Fruit fly (Drosophila melanogaster) whole organism, embryonic: Measurements from ENCODE around the gene CG2540.

Experiments
- ATbp ChIP-seq: fragments of 200-800 bp; sonication (Bioruptor generic); optimal IDR thresholded peaks from 2 replicates; lab custom pipeline; 2017; ENCODE audit warnings: missing biosample characterization, mild to moderate bottlenecking, missing genetic modification characterization, missing genetic modification reagents
- Adf1 ChIP-seq: fragments of 200-800 bp; sonication (Bioruptor generic); IDR thresholded peaks from 2 replicates; pipeline ENCODE4 v1.3.6; 2022; ENCODE audit warnings: missing biosample characterization, missing genetic modification characterization
- Bteb2 ChIP-seq: fragments of 200-800 bp; sonication (Bioruptor generic); optimal IDR thresholded peaks from 2 replicates; lab custom pipeline; 2016; ENCODE audit warnings: missing biosample characterization, missing genetic modification characterization
- C15 ChIP-seq: fragments of 200-800 bp; sonication (Bioruptor generic); IDR thresholded peaks from 3 replicates; pipeline ENCODE4 v1.3.6; 2022; ENCODE audit warnings: missing biosample characterization, missing genetic modification characterization
- CG10267 ChIP-seq: fragments of 200-800 bp; sonication (Bioruptor generic); optimal IDR thresholded peaks from 2 replicates; lab custom pipeline; 2018; ENCODE audit warnings: missing biosample characterization, mild to moderate bottlenecking, missing genetic modification characterization, moderate library complexity
- CG10431 ChIP-seq: fragments of 200-800 bp; sonication (Bioruptor generic); optimal IDR thresholded peaks from 3 replicates; lab custom pipeline; 2018; ENCODE audit warnings: missing biosample characterization, mild to moderate bottlenecking, missing genetic modification characterization
- CG10565 ChIP-seq: fragments of 200-800 bp; sonication (Bioruptor generic); optimal IDR thresholded peaks from 3 replicates; lab custom pipeline; 2016; ENCODE audit warnings: missing biosample characterization, mild to moderate bottlenecking, missing genetic modification characterization
- CG11085 ChIP-seq: fragments of 200-800 bp; sonication (Bioruptor generic); IDR thresholded peaks from 2 replicates; pipeline ENCODE4 v1.3.6; 2022; ENCODE audit warnings: missing biosample characterization, missing genetic modification characterization
- CG12769 ChIP-seq: fragments of 200-800 bp; sonication (Bioruptor generic); optimal IDR thresholded peaks from 2 replicates; lab custom pipeline; 2019; ENCODE audit warnings: missing biosample characterization, mild to moderate bottlenecking, missing genetic modification characterization, moderate library complexity
- CG13287 ChIP-seq: fragments of 200-800 bp; sonication (Bioruptor generic); IDR thresholded peaks from 2 replicates; pipeline ENCODE4 v1.3.6; 2022; ENCODE audit warnings: missing biosample characterization, missing genetic modification characterization; ENCODE audit not compliant: partially characterized antibody
- CG17912 ChIP-seq: fragments of 200-800 bp; sonication (Bioruptor generic); optimal IDR thresholded peaks from 2 replicates; lab custom pipeline; 2018; ENCODE audit warnings: missing biosample characterization, mild to moderate bottlenecking, missing genetic modification characterization
- CG18011 ChIP-seq: fragments of 200-800 bp; sonication (Bioruptor generic); optimal IDR thresholded peaks from 2 replicates; lab custom pipeline; 2017; ENCODE audit warnings: missing biosample characterization, missing genetic modification characterization, mild to moderate bottlenecking, moderate library complexity, missing genotype
- CG18599 ChIP-seq: fragments of 200-800 bp; sonication (Bioruptor generic); optimal IDR thresholded peaks from 3 replicates; lab custom pipeline; 2017; ENCODE audit warnings: missing biosample characterization, missing genetic modification characterization, mild to moderate bottlenecking, moderate library complexity, missing genetic modification reagents
- CG33557 ChIP-seq: fragments of 200-800 bp; sonication (Bioruptor generic); optimal IDR thresholded peaks from 2 replicates; lab custom pipeline; 2019; ENCODE audit warnings: missing biosample characterization, mild to moderate bottlenecking, missing genetic modification characterization, moderate library complexity
- CG42726 ChIP-seq: fragments of 200-800 bp; sonication (Bioruptor generic); IDR thresholded peaks from 2 replicates; pipeline ENCODE4 v1.3.6; 2022; ENCODE audit warnings: missing biosample characterization, missing genetic modification characterization; ENCODE audit not compliant: partially characterized antibody
- CG4730 ChIP-seq: fragments of 200-800 bp; sonication (Bioruptor generic); IDR thresholded peaks from 2 replicates; pipeline ENCODE4 v1.3.6; 2022; ENCODE audit warnings: missing biosample characterization, missing genetic modification characterization
- CG4854 ChIP-seq: fragments of 200-800 bp; sonication (Bioruptor generic); optimal IDR thresholded peaks from 2 replicates; lab custom pipeline; 2016; ENCODE audit warnings: missing biosample characterization, missing genetic modification characterization, inconsistent platforms
- CG6272 ChIP-seq: fragments of 200-800 bp; sonication (Bioruptor generic); IDR thresholded peaks from 2 replicates; pipeline ENCODE4 v1.3.6; 2022; ENCODE audit warnings: missing biosample characterization, missing genetic modification characterization
- CG6765 ChIP-seq: fragments of 200-800 bp; sonication (Bioruptor generic); optimal IDR thresholded peaks from 3 replicates; lab custom pipeline; 2017; ENCODE audit warnings: missing biosample characterization, mild to moderate bottlenecking, missing genetic modification characterization
- CG7357 ChIP-seq: fragments of 200-800 bp; sonication (Bioruptor generic); IDR thresholded peaks from 3 replicates; pipeline ENCODE4 v1.3.6; 2022; ENCODE audit warnings: missing biosample characterization, missing genetic modification characterization
- CG7839 ChIP-seq: fragments of 200-800 bp; sonication (Bioruptor generic); optimal IDR thresholded peaks from 3 replicates; lab custom pipeline; 2018; ENCODE audit warnings: missing biosample characterization, mild to moderate bottlenecking, missing genetic modification characterization, moderate library complexity
- CG8478 ChIP-seq: fragments of >200 bp; optimal IDR thresholded peaks from 2 replicates; lab custom pipeline; 2018
- CG8924 ChIP-seq: fragments of 200-800 bp; optimal IDR thresholded peaks from 3 replicates; lab custom pipeline; 2019; ENCODE audit warnings: missing biosample characterization, mild to moderate bottlenecking, missing genetic modification characterization, moderate library complexity
- D19A ChIP-seq: fragments of 200-800 bp; optimal IDR thresholded peaks from 3 replicates; lab custom pipeline; 2019; ENCODE audit warnings: missing biosample characterization, mild to moderate bottlenecking, missing genetic modification characterization, moderate library complexity
- Dbx ChIP-seq: fragments of 200-800 bp; sonication (Bioruptor generic); IDR thresholded peaks from 3 replicates; pipeline ENCODE4 v1.3.6; 2022; ENCODE audit warnings: missing biosample characterization, missing genetic modification characterization
- H2.0 ChIP-seq: fragments of 200-800 bp; sonication (Bioruptor generic); IDR thresholded peaks from 2 replicates; pipeline ENCODE4 v1.3.6; 2022; ENCODE audit warnings: missing biosample characterization, missing genetic modification characterization
- Hey ChIP-seq: fragments of 200-800 bp; sonication (Bioruptor generic); optimal IDR thresholded peaks from 3 replicates; lab custom pipeline; 2018; ENCODE audit warnings: missing biosample characterization, mild to moderate bottlenecking, missing genetic modification characterization
- Jarid2 ChIP-seq: fragments of 200-800 bp; sonication (Bioruptor generic); optimal IDR thresholded peaks from 3 replicates; lab custom pipeline; 2017; ENCODE audit warnings: mild to moderate bottlenecking, missing biosample characterization, missing genetic modification reagents, missing genetic modification characterization
- Max ChIP-seq: fragments of 200-800 bp; sonication (Bioruptor generic); optimal IDR thresholded peaks from 2 replicates; lab custom pipeline; 2016; ENCODE audit warnings: missing biosample characterization, mild to moderate bottlenecking, missing genetic modification characterization
- Med ChIP-seq: fragments of 200-800 bp; sonication (Bioruptor generic); peaks from one replicate; lab custom pipeline; 2016; ENCODE audit warnings: missing biosample characterization, missing genetic modification characterization, mild to moderate bottlenecking, inconsistent platforms, moderate library complexity
- Oli ChIP-seq: fragments of 200-800 bp; sonication (Bioruptor generic); optimal IDR thresholded peaks from 2 replicates; lab custom pipeline; 2018; ENCODE audit warnings: missing biosample characterization, mild to moderate bottlenecking, missing genetic modification characterization, moderate library complexity
- Side ChIP-seq: fragments of 200-800 bp; sonication (Bioruptor generic); optimal IDR thresholded peaks from 2 replicates; lab custom pipeline; 2016; ENCODE audit warnings: missing biosample characterization, missing genetic modification characterization
- Stat92E ChIP-seq, 3 experiments: fragments of >200 bp in 2 of 3; fragments of 200-800 bp in 1 of 3; sonication (Bioruptor generic) in 1 of 3; optimal IDR thresholded peaks; 2 replicates each; lab custom pipeline; 2017 to 2019; ENCODE audit warnings: missing biosample characterization in 3 of 3, missing genetic modification characterization in 3 of 3, mild to moderate bottlenecking in 1 of 3, moderate library complexity in 1 of 3
- Xbp1 ChIP-seq: fragments of 200-800 bp; sonication (Bioruptor generic); optimal IDR thresholded peaks from 3 replicates; lab custom pipeline; 2016; ENCODE audit warnings: missing biosample characterization, mild to moderate bottlenecking, missing genetic modification characterization
- bab2 ChIP-seq: fragments of 200-800 bp; sonication (Bioruptor generic); optimal IDR thresholded peaks from 2 replicates; lab custom pipeline; 2016; ENCODE audit warnings: missing biosample characterization, missing genetic modification characterization
- bsh ChIP-seq, 2 experiments: fragments of 200-800 bp; sonication (Bioruptor generic); optimal IDR thresholded peaks; 2 replicates each; lab custom pipeline; 2017 to 2018; ENCODE audit warnings: mild to moderate bottlenecking in 2 of 2, missing biosample characterization in 2 of 2, missing genetic modification characterization in 2 of 2, moderate library complexity in 1 of 2
- cg ChIP-seq: fragments of 200-800 bp; sonication (Bioruptor generic); optimal IDR thresholded peaks from 3 replicates; lab custom pipeline; 2019; ENCODE audit warnings: missing biosample characterization, mild to moderate bottlenecking, missing genetic modification characterization, moderate library complexity
- en ChIP-seq: fragments of 200-800 bp; sonication (Bioruptor generic); optimal IDR thresholded peaks from 2 replicates; lab custom pipeline; 2016; ENCODE audit warnings: missing biosample characterization, missing genetic modification characterization
- fd3F ChIP-seq: fragments of 200-800 bp; sonication (Bioruptor generic); optimal IDR thresholded peaks from 2 replicates; lab custom pipeline; 2018; ENCODE audit warnings: missing biosample characterization, mild to moderate bottlenecking, missing genetic modification characterization, moderate library complexity
- gem ChIP-seq: fragments of 200-800 bp; sonication (Bioruptor generic); optimal IDR thresholded peaks from 2 replicates; lab custom pipeline; 2019; ENCODE audit warnings: missing biosample characterization, mild to moderate bottlenecking, missing genetic modification characterization, moderate library complexity
- klu ChIP-seq: fragments of 200-800 bp; sonication (Bioruptor generic); IDR thresholded peaks from 2 replicates; pipeline ENCODE4 v1.3.6; 2022; ENCODE audit warnings: missing biosample characterization, missing genetic modification characterization
- maf-S ChIP-seq: fragments of 200-800 bp; sonication (Bioruptor generic); optimal IDR thresholded peaks from 2 replicates; lab custom pipeline; 2016; ENCODE audit warnings: missing biosample characterization, missing genetic modification characterization
- mld ChIP-seq: fragments of 200-800 bp; sonication (Bioruptor generic); IDR thresholded peaks from 3 replicates; pipeline ENCODE4 v1.3.6; 2022; ENCODE audit warnings: missing biosample characterization, missing genetic modification characterization; ENCODE audit not compliant: partially characterized antibody
- oc ChIP-seq: fragments of 200-800 bp; sonication (Bioruptor generic); optimal IDR thresholded peaks from 2 replicates; lab custom pipeline; 2018; ENCODE audit warnings: missing biosample characterization, mild to moderate bottlenecking, missing genetic modification characterization, moderate library complexity
- sc ChIP-seq, 3 experiments: fragments of >200 bp in 2 of 3; fragments of 200-800 bp in 1 of 3; sonication (Bioruptor generic) in 1 of 3; optimal IDR thresholded peaks; 2 replicates in 2 of 3; 3 replicates in 1 of 3; lab custom pipeline; 2017; ENCODE audit warnings: mild to moderate bottlenecking in 1 of 3, missing biosample characterization in 1 of 3, missing genetic modification characterization in 1 of 3, missing genetic modification reagents in 1 of 3
- so ChIP-seq: fragments of 200-800 bp; sonication (Bioruptor generic); IDR thresholded peaks from 3 replicates; pipeline ENCODE4 v1.3.6; 2022; ENCODE audit warnings: missing biosample characterization, missing genetic modification characterization
- sob ChIP-seq: fragments of 200-800 bp; sonication (Bioruptor generic); IDR thresholded peaks from 2 replicates; pipeline ENCODE4 v1.3.6; 2022; ENCODE audit warnings: missing biosample characterization, missing genetic modification characterization
- sqz ChIP-seq: fragments of 200-800 bp; sonication (Bioruptor generic); optimal IDR thresholded peaks from 3 replicates; lab custom pipeline; 2018; ENCODE audit warnings: missing biosample characterization, mild to moderate bottlenecking, missing genetic modification characterization
- tin ChIP-seq: fragments of 200-800 bp; sonication (Bioruptor generic); optimal IDR thresholded peaks from 3 replicates; lab custom pipeline; 2016; ENCODE audit warnings: missing biosample characterization, missing genetic modification characterization
- zf30C ChIP-seq: fragments of 200-800 bp; sonication (Bioruptor generic); optimal IDR thresholded peaks from 3 replicates; lab custom pipeline; 2018; ENCODE audit warnings: missing biosample characterization, mild to moderate bottlenecking, missing genetic modification characterization

Gene CG2540

dm6 chrX:12613248-12613805 is 16.4 kb upstream of the CG2540 start (continued):
- TF ChIP-seq mld (GFP tag; lab: Robert Waterston, UW) (no peak), CG10267 (tag; lab: Kevin White, UChicago) (no peak), Med (no peak), CG42726 (no peak), oc (tag; lab: Kevin White, UChicago) (no peak), Oli (tag; lab: Kevin White, UChicago) (no peak), CG10565 (GFP tag; lab: Kevin White, UChicago) (no peak), ATbp (GFP tag; lab: Kevin White, UChicago) (no peak), CG13287 (GFP tag; lab: Robert Waterston, UW) (no peak), gem (tag; lab: Kevin White, UChicago) (peak; percentile 42), cg (GFP tag; lab: Kevin White, UChicago) (no peak), CG6272 (no peak), D19A (tag; lab: Kevin White, UChicago) (peak; percentile 21), Xbp1 (GFP tag; lab: Kevin White, UChicago) (no peak), tin (GFP tag; lab: Kevin White, UChicago) (no peak), CG18011 (GFP tag; lab: Kevin White, UChicago) (no peak), CG12769 (tag; lab: Kevin White, UChicago) (no peak), Bteb2 (no peak), CG7357 (GFP tag; lab: Robert Waterston, UW) (no peak), sc (optimal IDR thresholded peaks at IDR 0.05; lab: Kevin White, UChicago) (no peak), sc (GFP tag; optimal IDR thresholded peaks at IDR 0.05; lab: Kevin White, UChicago) (no peak), CG33557 (GFP tag; lab: Kevin White, UChicago) (no peak), Stat92E (GFP tag; optimal IDR thresholded peaks at IDR 0.05; lab: Kevin White, UChicago) (no peak), CG6765 (GFP tag; lab: Kevin White, UChicago) (no peak), Adf1 (GFP tag; lab: Robert Waterston, UW) (no peak), bab2 (GFP tag; lab: Kevin White, UChicago) (no peak), Jarid2 (GFP tag; lab: Kevin White, UChicago) (no peak), Max (GFP tag; lab: Kevin White, UChicago) (no peak), H2.0 (GFP tag; lab: Robert Waterston, UW) (no peak), C15 (no peak), CG4854 (no peak), Hey (tag; lab: Kevin White, UChicago) (no peak), sob (GFP tag; lab: Robert Waterston, UW) (no peak), CG8924 (tag; lab: Kevin White, UChicago) (peak; percentile 23), zf30C (GFP tag; lab: Kevin White, UChicago) (no peak), Dbx (GFP tag; lab: Robert Waterston, UW) (no peak), so (no peak), CG4730 (GFP tag; lab: Robert Waterston, UW) (no peak), CG10431 (GFP tag; lab: Kevin White, UChicago) (no peak), en (GFP tag; lab: Kevin White, UChicago) (no peak), sqz (GFP tag; lab: Kevin White, UChicago) (no peak), bsh (GFP tag; optimal IDR thresholded peaks at IDR 0.05; lab: Kevin White, UChicago) (no peak), CG7839 (tag; lab: Kevin White, UChicago) (no peak), CG18599 (GFP tag; lab: Kevin White, UChicago) (peak; percentile 44), klu (no peak), Side (GFP tag; lab: Kevin White, UChicago) (no peak), CG11085 (GFP tag; lab: Robert Waterston, UW) (peak; percentile 38; the same call in 1 of the 2 replicates), fd3F (no peak), maf-S (GFP tag; lab: Kevin White, UChicago) (no peak), CG8478 (lab: Kevin White, UChicago) (no peak), CG17912 (GFP tag; lab: Kevin White, UChicago) (no peak)
